Worm (Caenorhabditis elegans): Measurements from ENCODE around the gene F13A7.12.

F13A7.12 gene

DNA sequence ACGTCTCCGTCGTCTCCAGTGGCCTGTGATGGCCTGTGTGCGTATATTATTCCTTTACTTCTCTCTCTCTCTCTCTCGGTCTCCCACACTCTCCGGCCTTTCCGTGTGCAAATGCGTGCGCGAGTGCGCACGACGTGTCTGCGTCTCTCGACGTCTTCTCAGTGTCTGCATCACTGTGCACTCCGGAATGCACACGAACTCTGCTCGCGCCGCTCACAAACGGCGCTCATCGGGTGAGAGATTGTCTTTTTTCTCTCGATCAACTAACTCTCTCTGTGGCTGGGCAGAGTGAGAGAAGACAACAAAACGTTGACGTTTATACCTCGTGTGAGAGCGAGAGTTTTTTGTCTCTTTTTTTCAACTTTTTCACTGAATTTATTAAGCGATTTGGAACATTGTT lies 39.9 kb upstream of the F13A7.12 start (continued):
- peak; percentile 73 to 87 for TF ChIP-seq lsy-2 (tag; optimal IDR thresholded peaks at IDR 0.05)
- peak; percentile 86 for TF ChIP-seq snpc-4 (tag; optimal IDR thresholded peaks at IDR 0.05)
- TF ChIP-seq egl-27 (tag; optimal IDR thresholded peaks at IDR 0.05), result peak; percentile 42 to 83
- peak; percentile 81 for TF ChIP-seq nhr-77 (tag; optimal IDR thresholded peaks at IDR 0.05)
- no peak for TF ChIP-seq nhr-76 (tag; optimal IDR thresholded peaks at IDR 0.05)
- peak; percentile 82 to 91 (median 85) for TF ChIP-seq ceh-82 (tag; optimal IDR thresholded peaks at IDR 0.05)
- TF ChIP-seq nhr-237 (tag; optimal IDR thresholded peaks at IDR 0.05), result peak; percentile 60
- TF ChIP-seq nhr-11 (tag; optimal IDR thresholded peaks at IDR 0.05), result peak; percentile 5
- TF ChIP-seq dpl-1 (GFP tag; optimal IDR thresholded peaks at IDR 0.05), result peak; percentile 53 to 62 (median 56)
- TF ChIP-seq nhr-90 (tag; optimal IDR thresholded peaks at IDR 0.05; ENCODE audit: poor library complexity), result peak; percentile 83
- TF ChIP-seq snu-23 (GFP tag; optimal IDR thresholded peaks at IDR 0.05), result peak; percentile 96
- TF ChIP-seq vab-15 (tag; optimal IDR thresholded peaks at IDR 0.05), result no peak
- peak; percentile 86 for TF ChIP-seq rnt-1 (tag; optimal IDR thresholded peaks at IDR 0.05)
- TF ChIP-seq pax-3 (tag; optimal IDR thresholded peaks at IDR 0.05), result peak; percentile 76
- peak; percentile 77 for TF ChIP-seq mep-1 (tag; optimal IDR thresholded peaks at IDR 0.05)
- TF ChIP-seq skn-1 (tag; optimal IDR thresholded peaks at IDR 0.05), result peak; percentile 89
- peak; percentile 97 for TF ChIP-seq nhr-71 (tag; optimal IDR thresholded peaks at IDR 0.05)
- peak; percentile 92 for TF ChIP-seq swsn-7 (tag; optimal IDR thresholded peaks at IDR 0.05)
- TF ChIP-seq zip-4 (GFP tag; optimal IDR thresholded peaks at IDR 0.05), result peak; percentile 50
- TF ChIP-seq aly-2 (tag; optimal IDR thresholded peaks at IDR 0.05), result peak; percentile 9
- TF ChIP-seq jun-1 (tag; optimal IDR thresholded peaks at IDR 0.05), result peak; percentile 83
- peak; percentile 61 for TF ChIP-seq sup-37 (GFP tag; optimal IDR thresholded peaks at IDR 0.05)
- TF ChIP-seq nhr-12 (tag; optimal IDR thresholded peaks at IDR 0.05), result no peak
- TF ChIP-seq fos-1 (tag; optimal IDR thresholded peaks at IDR 0.05), result peak; percentile 79

DNA sequence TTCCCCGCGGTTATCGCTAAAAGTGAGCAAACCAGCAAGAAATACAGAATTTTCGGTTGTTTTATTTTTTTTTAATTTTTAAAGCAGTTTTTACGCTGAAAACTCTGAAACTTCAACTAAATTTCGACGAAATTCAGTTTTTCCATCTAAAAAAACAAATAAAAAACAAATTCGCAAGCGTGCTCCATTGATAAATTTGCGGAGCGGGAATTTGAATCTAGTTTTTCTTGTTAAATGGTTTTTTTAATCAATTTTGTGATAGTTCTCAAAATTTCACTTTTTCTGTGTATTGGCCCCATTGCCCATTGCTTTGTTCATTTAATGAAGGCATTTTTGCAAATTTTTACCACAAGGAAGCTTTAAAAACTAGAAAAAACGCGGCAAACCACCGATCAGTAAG lies 39.0 kb upstream of the F13A7.12 start:
- TF ChIP-seq efl-1 (optimal IDR thresholded peaks at IDR 0.05) (peak in 1 of 2 experiments; percentile 38), efl-1 (GFP tag; optimal IDR thresholded peaks at IDR 0.05 in 1 of 2) (peak; percentile 59 to 93), nhr-71 (tag; optimal IDR thresholded peaks at IDR 0.05) (no peak), dpl-1 (GFP tag; optimal IDR thresholded peaks at IDR 0.05) (peak in 1 of 3 experiments; percentile 41)

DNA sequence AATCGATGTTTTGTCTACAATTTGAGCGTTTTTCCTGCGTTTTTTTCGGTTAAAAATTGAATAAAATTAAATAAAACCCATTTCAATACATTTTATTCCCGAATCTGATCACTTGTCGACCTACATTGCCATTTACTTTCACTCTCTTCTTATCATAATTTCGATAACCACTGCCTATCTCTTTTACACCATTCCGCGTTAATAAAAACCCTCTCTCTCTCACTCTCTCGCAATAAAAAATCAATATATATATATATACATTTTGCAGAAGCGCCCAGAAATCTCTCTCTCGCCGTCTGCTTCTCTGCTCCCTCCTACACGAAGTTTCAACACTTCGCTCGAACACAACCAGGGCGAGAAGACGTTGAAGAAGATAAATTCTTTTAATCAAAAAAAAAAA lies 38.6 kb upstream of the F13A7.12 start, which contains the start of gene pptr-1:
TSS of gene pptr-1 (plus strand) at position 269 of the 400 bp plus-strand sequence.
- TF ChIP-seq skn-1 (tag; optimal IDR thresholded peaks at IDR 0.05) (peak; percentile 5), mab-9 (GFP tag; IDR thresholded peaks at IDR 0.05) (no peak), ets-5 (GFP tag; IDR thresholded peaks at IDR 0.05) (no peak), lin-39 (tag; optimal IDR thresholded peaks at IDR 0.05) (no peak), ama-1 (optimal IDR thresholded peaks at IDR 0.05) (no peak), C16A3.4 (tag; optimal IDR thresholded peaks at IDR 0.05) (no peak), lsy-2 (tag; optimal IDR thresholded peaks at IDR 0.05) (no peak), ceh-82 (tag; optimal IDR thresholded peaks at IDR 0.05) (peak in 1 of 3 experiments; percentile 5), aly-2 (tag; optimal IDR thresholded peaks at IDR 0.05) (no peak), pag-3 (tag; optimal IDR thresholded peaks at IDR 0.05; ENCODE audit: borderline replicate concordance, insufficient read depth) (no peak), elt-2 (tag; optimal IDR thresholded peaks at IDR 0.05) (peak; percentile 43), blmp-1 (tag; optimal IDR thresholded peaks at IDR 0.05) (peak; percentile 88), unc-30 (tag; optimal IDR thresholded peaks at IDR 0.05) (no peak), ceh-90 (tag; optimal IDR thresholded peaks at IDR 0.05) (no peak), nhr-85 (tag) (no peak)

ce11 chrV:16361350-16361749 lies 34.5 kb upstream of the F13A7.12 start:
- TF ChIP-seq unc-98 (GFP tag; IDR thresholded peaks at IDR 0.05) (no peak), fkh-8 (tag; optimal IDR thresholded peaks at IDR 0.05) (no peak), dpl-1 (GFP tag; optimal IDR thresholded peaks at IDR 0.05) (no peak), nhr-47 (tag; optimal IDR thresholded peaks at IDR 0.05) (no peak)

Data from whole organism, L1 larva.